Worm (Caenorhabditis elegans) whole organism, young adult: ENCODE measurements around the gene cnc-9.

Source experiments
- B0019.2 ChIP-seq: fragments of 200-800 bp; sonication (Bioruptor generic); conservative IDR thresholded peaks from 2 replicates; pipeline ENCODE4 v1.3.6; 2022; ENCODE audit warnings: missing genetic modification reagents, missing genetic modification characterization, missing compliant biosample characterization
- C06A6.2 ChIP-seq: fragments of 200-800 bp; sonication (Bioruptor generic); conservative IDR thresholded peaks from 2 replicates; pipeline ENCODE4 v1.3.6; 2022; ENCODE audit warnings: missing genetic modification characterization, missing compliant biosample characterization
- F23B12.7 ChIP-seq: sonication (generic microtip); optimal IDR thresholded peaks from 2 replicates; lab custom pipeline; 2017; ENCODE audit warnings: missing genetic modification characterization, mild to moderate bottlenecking, missing compliant biosample characterization, antibody characterized with exemption, moderate library complexity; ENCODE audit not compliant: insufficient read depth
- F57A8.1 ChIP-seq: fragments of 200-800 bp; sonication (Bioruptor generic); optimal IDR thresholded peaks from 2 replicates; lab custom pipeline; 2018; ENCODE audit warnings: mild to moderate bottlenecking, missing genetic modification characterization, moderate library complexity, missing compliant biosample characterization
- K11D2.4 ChIP-seq: fragments of 200-800 bp; sonication (Bioruptor generic); IDR thresholded peaks from 2 replicates; pipeline ENCODE4 v1.3.6; 2022; ENCODE audit warnings: missing genetic modification reagents, missing genetic modification characterization, missing compliant biosample characterization
- K12H6.12 ChIP-seq: fragments of 200-800 bp; sonication (Bioruptor generic); optimal IDR thresholded peaks from 2 replicates; lab custom pipeline; 2018; ENCODE audit warnings: mild to moderate bottlenecking, missing genetic modification characterization, missing compliant biosample characterization
- Y56A3A.18 ChIP-seq: fragments of 200-800 bp; sonication (Bioruptor generic); IDR thresholded peaks from 2 replicates; pipeline ENCODE4 v1.3.6; 2022; ENCODE audit warnings: missing genetic modification reagents, missing genetic modification characterization, missing compliant biosample characterization
- Y95B8A.8 ChIP-seq: fragments of 200-800 bp; sonication (Bioruptor generic); IDR thresholded peaks from 2 replicates; pipeline ENCODE4 v1.3.6; 2022; ENCODE audit warnings: missing genetic modification reagents, missing genetic modification characterization, missing compliant biosample characterization
- ama-1 ChIP-seq, 3 experiments: fragments of 150-350 bp in 1 of 3; sonication (generic microtip) in 2 of 3; optimal IDR thresholded peaks; 2 replicates each; lab custom pipeline; 2014 to 2018; ENCODE audit warnings: missing biosample characterization in 2 of 3, missing genetic modification characterization in 2 of 3, missing genetic modification reagents in 2 of 3
- aptf-2 ChIP-seq: fragments of 200-800 bp; sonication (Bioruptor generic); conservative IDR thresholded peaks from 2 replicates; pipeline ENCODE4 v1.3.6; 2022; ENCODE audit warnings: missing genetic modification reagents, missing genetic modification characterization, missing compliant biosample characterization
- athp-1 ChIP-seq: sonication (generic microtip); optimal IDR thresholded peaks from 2 replicates; lab custom pipeline; 2017; ENCODE audit warnings: mild to moderate bottlenecking, missing genetic modification characterization, missing compliant biosample characterization
- ccch-3 ChIP-seq: fragments of 200-800 bp; sonication (Bioruptor generic); optimal IDR thresholded peaks from 2 replicates; lab custom pipeline; 2018; ENCODE audit warnings: mild to moderate bottlenecking, missing genetic modification characterization, missing compliant biosample characterization
- cebp-1 ChIP-seq, 2 experiments: fragments of 200-800 bp in 1 of 2; sonication (Bioruptor generic) in 1 of 2; sonication (generic microtip) in 1 of 2; IDR thresholded peaks in 1 of 2; optimal IDR thresholded peaks in 1 of 2; 2 replicates each; pipeline versions ENCODE4 v1.3.6 to Lab custom; 2017 to 2022; ENCODE audit warnings: missing compliant biosample characterization in 2 of 2, missing genetic modification characterization in 2 of 2, mild to moderate bottlenecking in 1 of 2, missing genetic modification reagents in 1 of 2, moderate library complexity in 1 of 2
- cebp-2 ChIP-seq: fragments of 200-800 bp; sonication (Bioruptor generic); IDR thresholded peaks from 2 replicates; pipeline ENCODE4 v1.3.6; 2022; ENCODE audit warnings: missing genetic modification characterization, missing compliant biosample characterization
- ceh-27 ChIP-seq: fragments of 200-800 bp; sonication (Bioruptor generic); optimal IDR thresholded peaks from 2 replicates; lab custom pipeline; 2018; ENCODE audit warnings: mild to moderate bottlenecking, missing genetic modification characterization, moderate library complexity, missing compliant biosample characterization
- ceh-40 ChIP-seq: fragments of 200-800 bp; sonication (Bioruptor generic); IDR thresholded peaks from 2 replicates; pipeline ENCODE4 v1.3.6; 2022; ENCODE audit warnings: missing genetic modification characterization, missing compliant biosample characterization
- ceh-91 ChIP-seq: fragments of 200-800 bp; sonication (Bioruptor generic); IDR thresholded peaks from 2 replicates; pipeline ENCODE4 v1.3.6; 2022; ENCODE audit warnings: missing genetic modification reagents, missing genetic modification characterization, missing compliant biosample characterization
- efl-1 ChIP-seq: fragments of 150-350 bp; optimal IDR thresholded peaks from 2 replicates; lab custom pipeline; 2014; ENCODE audit warnings: missing biosample characterization, missing genetic modification reagents, missing genetic modification characterization
- ekl-4 ChIP-seq: fragments of 200-800 bp; sonication (Bioruptor generic); IDR thresholded peaks from 2 replicates; pipeline ENCODE4 v1.3.6; 2022; ENCODE audit warnings: missing genetic modification reagents, missing genetic modification characterization, missing compliant biosample characterization
- ets-4 ChIP-seq: fragments of 200-800 bp; sonication (Bioruptor generic); optimal IDR thresholded peaks from 2 replicates; lab custom pipeline; 2018; ENCODE audit warnings: mild to moderate bottlenecking, missing genetic modification characterization, missing compliant biosample characterization
- gei-17 ChIP-seq: fragments of 200-800 bp; sonication (Bioruptor generic); optimal IDR thresholded peaks from 2 replicates; lab custom pipeline; 2018; ENCODE audit warnings: mild to moderate bottlenecking, missing genetic modification characterization, missing compliant biosample characterization
- hlh-12 ChIP-seq: sonication (generic microtip); optimal IDR thresholded peaks from 2 replicates; lab custom pipeline; 2016; ENCODE audit warnings: missing genetic modification characterization, missing compliant biosample characterization
- hmg-1.2 ChIP-seq: fragments of 200-800 bp; sonication (Bioruptor generic); IDR thresholded peaks from 2 replicates; pipeline ENCODE4 v1.3.6; 2022; ENCODE audit warnings: missing genetic modification reagents, missing genetic modification characterization, missing compliant biosample characterization
- let-607 ChIP-seq, 2 experiments: fragments of 200-800 bp in 1 of 2; sonication (Bioruptor generic) in 1 of 2; sonication (generic microtip) in 1 of 2; optimal IDR thresholded peaks; 2 replicates each; lab custom pipeline; 2016 to 2018; ENCODE audit warnings: mild to moderate bottlenecking in 2 of 2, missing compliant biosample characterization in 2 of 2, missing genetic modification characterization in 2 of 2, moderate library complexity in 2 of 2, missing genotype in 1 of 2
- lin-35 ChIP-seq, 3 experiments: fragments of 150-350 bp in 2 of 3; sonication (generic microtip) in 1 of 3; optimal IDR thresholded peaks; 2 replicates each; lab custom pipeline; 2014 to 2018; ENCODE audit warnings: missing biosample characterization in 3 of 3, missing genetic modification characterization in 3 of 3, missing genetic modification reagents in 3 of 3
- lin-54 ChIP-seq: fragments of 200-800 bp; sonication (Bioruptor generic); optimal IDR thresholded peaks from 2 replicates; lab custom pipeline; 2018; ENCODE audit warnings: mild to moderate bottlenecking, missing genetic modification characterization, missing compliant biosample characterization
- lir-1 ChIP-seq: fragments of 200-800 bp; sonication (Bioruptor generic); conservative IDR thresholded peaks from 2 replicates; pipeline ENCODE4 v1.3.6; 2022; ENCODE audit warnings: missing genetic modification reagents, missing genetic modification characterization, missing compliant biosample characterization
- lsl-1 ChIP-seq: fragments of 200-800 bp; sonication (Bioruptor generic); optimal IDR thresholded peaks from 2 replicates; lab custom pipeline; 2018; ENCODE audit warnings: mild to moderate bottlenecking, missing genetic modification characterization, moderate library complexity, missing compliant biosample characterization
- mes-4 ChIP-seq: sonication (generic microtip); optimal IDR thresholded peaks from 2 replicates; lab custom pipeline; 2016; ENCODE audit warnings: missing genotype, missing genetic modification characterization, missing compliant biosample characterization
- mxl-1 ChIP-seq: sonication (generic microtip); optimal IDR thresholded peaks from 2 replicates; lab custom pipeline; 2016; ENCODE audit warnings: missing genetic modification characterization, missing compliant biosample characterization
- nhr-27 ChIP-seq: fragments of 200-800 bp; sonication (Bioruptor generic); optimal IDR thresholded peaks from 2 replicates; lab custom pipeline; 2018; ENCODE audit warnings: mild to moderate bottlenecking, missing genetic modification characterization, moderate library complexity, missing compliant biosample characterization
- nhr-80 ChIP-seq: sonication (generic microtip); optimal IDR thresholded peaks from 2 replicates; lab custom pipeline; 2016; ENCODE audit warnings: missing genetic modification characterization, missing compliant biosample characterization
- sdz-38 ChIP-seq: sonication (generic microtip); optimal IDR thresholded peaks from 2 replicates; lab custom pipeline; 2016; ENCODE audit warnings: missing genotype, missing genetic modification characterization, missing compliant biosample characterization
- sea-2 ChIP-seq: fragments of 200-800 bp; sonication (Bioruptor generic); IDR thresholded peaks from 2 replicates; pipeline ENCODE4 v1.3.6; 2022; ENCODE audit warnings: missing genetic modification characterization, missing compliant biosample characterization
- snpc-3.4 ChIP-seq: sonication (generic microtip); optimal IDR thresholded peaks from 2 replicates; lab custom pipeline; 2017; ENCODE audit warnings: missing genetic modification characterization, mild to moderate bottlenecking, missing compliant biosample characterization, antibody characterized with exemption, moderate library complexity, missing genotype, missing genetic modification reagents
- snpc-4 ChIP-seq, 5 experiments: fragments of 150-350 bp in 1 of 5; sonication (generic microtip) in 4 of 5; optimal IDR thresholded peaks; 2 replicates each; lab custom pipeline; 2014 to 2018; ENCODE audit warnings: missing genetic modification characterization in 5 of 5, missing biosample characterization in 3 of 5, antibody characterized with exemption in 2 of 5, mild to moderate bottlenecking in 2 of 5, missing compliant biosample characterization in 2 of 5, missing genotype in 2 of 5, moderate library complexity in 2 of 5, missing genetic modification reagents in 1 of 5
- tbp1 ChIP-seq: fragments of 200-800 bp; sonication (Bioruptor generic); optimal IDR thresholded peaks from 2 replicates; lab custom pipeline; 2018; ENCODE audit warnings: mild to moderate bottlenecking, missing genetic modification characterization, missing compliant biosample characterization
- ztf-22 ChIP-seq: fragments of 200-800 bp; sonication (Bioruptor generic); optimal IDR thresholded peaks from 2 replicates; lab custom pipeline; 2018; ENCODE audit warnings: mild to moderate bottlenecking, missing genetic modification characterization, moderate library complexity, missing compliant biosample characterization
- ztf-26 ChIP-seq: sonication (generic microtip); optimal IDR thresholded peaks from 2 replicates; lab custom pipeline; 2017; ENCODE audit warnings: missing genetic modification characterization, missing compliant biosample characterization
- ztf-3 ChIP-seq: fragments of 200-800 bp; sonication (Bioruptor generic); optimal IDR thresholded peaks from 2 replicates; lab custom pipeline; 2018; ENCODE audit warnings: mild to moderate bottlenecking, missing genetic modification characterization, missing compliant biosample characterization

The cnc-9 gene

DNA sequence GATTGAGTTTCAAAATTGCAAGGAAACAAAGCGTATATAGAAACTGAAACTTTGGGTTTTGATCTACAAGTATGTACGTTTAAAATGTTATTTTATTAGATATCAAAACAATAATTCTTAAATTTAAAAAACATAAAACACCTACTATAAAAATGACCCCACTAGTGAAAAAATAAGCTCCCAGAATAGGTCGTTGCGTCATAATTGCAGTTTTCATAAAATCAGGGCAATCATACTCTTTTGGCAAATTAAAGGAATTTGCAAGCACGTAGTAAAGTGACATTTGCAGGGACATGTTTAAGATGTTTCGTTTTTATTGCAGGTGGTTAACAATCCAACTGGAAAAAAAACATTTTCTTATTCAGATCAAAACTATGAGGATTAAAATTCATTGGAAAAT, 8.5 kb upstream of the cnc-9 start, which contains the start of gene srt-6:
Gene srt-6 (minus strand): TSS at position 295 of the 400 bp plus-strand sequence.
- TF ChIP-seq snpc-4 (GFP tag; optimal IDR thresholded peaks at IDR 0.05; lab: Kevin White, UChicago) (no peak), snpc-4 (tag; optimal IDR thresholded peaks at IDR 0.05; lab: Kevin White, UChicago) (no peak), cebp-1 (GFP tag; IDR thresholded peaks at IDR 0.05; lab: Robert Waterston, UW) (no peak), cebp-1 (tag; optimal IDR thresholded peaks at IDR 0.05; lab: Kevin White, UChicago) (no peak), athp-1 (tag; lab: Kevin White, UChicago) (no peak), lir-1 (no peak), ceh-91 (GFP tag; lab: Robert Waterston, UW) (no peak), F23B12.7 (tag; lab: Kevin White, UChicago) (no peak), ztf-22 (GFP tag; lab: Kevin White, UChicago) (no peak), ceh-27 (GFP tag; lab: Kevin White, UChicago) (no peak), hmg-1.2 (GFP tag; lab: Robert Waterston, UW) (no peak), sdz-38 (no peak)

DNA sequence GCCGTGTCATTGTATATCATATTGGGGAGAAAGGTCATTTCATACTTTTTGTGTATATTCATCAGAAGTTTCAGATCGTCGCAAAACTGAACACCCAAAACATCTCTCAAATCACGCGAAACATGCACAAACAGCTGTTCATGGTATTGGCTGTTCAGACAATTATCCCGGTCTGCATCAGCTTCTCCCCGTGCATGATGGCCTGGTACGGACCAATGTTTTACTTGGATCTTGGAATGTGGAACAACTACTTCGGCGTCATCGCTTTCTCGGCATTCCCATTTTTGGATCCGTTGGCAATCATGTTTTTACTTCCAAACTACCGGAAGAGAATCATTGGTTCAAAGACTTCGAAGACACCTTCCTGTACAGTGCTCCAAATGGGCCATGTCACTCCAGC, 3.5 kb upstream of the cnc-9 start:
- no peak for TF ChIP-seq aptf-2 (GFP tag; lab: Robert Waterston, UW)
- no peak for TF ChIP-seq lin-35 (GFP tag; optimal IDR thresholded peaks at IDR 0.05; lab: Kevin White, UChicago)
- no peak for TF ChIP-seq sea-2
- no peak for TF ChIP-seq C06A6.2 (GFP tag; lab: Robert Waterston, UW)
- no peak for TF ChIP-seq ceh-40 (GFP tag; lab: Robert Waterston, UW)
- TF ChIP-seq gei-17 (GFP tag; lab: Kevin White, UChicago): no peak
- TF ChIP-seq mes-4 (tag; lab: Kevin White, UChicago): no peak
- TF ChIP-seq ztf-3: no peak
- no peak for TF ChIP-seq mxl-1 (tag; lab: Kevin White, UChicago)
- no peak for TF ChIP-seq efl-1 (GFP tag; lab: Kevin White, UChicago)
- no peak for TF ChIP-seq K12H6.12 (tag; lab: Kevin White, UChicago)
- TF ChIP-seq tbp1 (GFP tag; lab: Kevin White, UChicago): no peak

DNA sequence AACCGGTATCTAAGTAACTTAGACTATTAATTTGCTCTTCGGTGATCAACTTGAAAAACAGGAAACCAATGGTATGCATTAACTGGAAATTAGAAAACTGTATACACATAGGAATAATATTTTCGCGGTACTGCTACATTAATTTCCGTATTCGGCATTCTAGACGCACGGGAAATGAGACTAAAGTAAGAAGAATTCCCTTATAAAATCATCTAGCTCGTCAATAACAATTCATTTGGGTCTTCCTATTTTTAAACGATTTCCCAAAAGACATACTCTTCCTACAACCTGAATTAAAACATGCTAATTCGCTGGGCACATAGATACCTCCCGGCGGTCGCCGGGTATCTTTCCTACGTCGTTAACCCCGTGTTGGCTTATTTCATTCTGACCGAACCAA, 2.4 kb upstream of the cnc-9 start, which contains the start of gene srj-13:
Gene srj-13 (plus strand): TSS at position 301 of the 400 bp plus-strand sequence.
- no peak for TF ChIP-seq nhr-80
- TF ChIP-seq, all 124 proteins: peak for 0

DNA sequence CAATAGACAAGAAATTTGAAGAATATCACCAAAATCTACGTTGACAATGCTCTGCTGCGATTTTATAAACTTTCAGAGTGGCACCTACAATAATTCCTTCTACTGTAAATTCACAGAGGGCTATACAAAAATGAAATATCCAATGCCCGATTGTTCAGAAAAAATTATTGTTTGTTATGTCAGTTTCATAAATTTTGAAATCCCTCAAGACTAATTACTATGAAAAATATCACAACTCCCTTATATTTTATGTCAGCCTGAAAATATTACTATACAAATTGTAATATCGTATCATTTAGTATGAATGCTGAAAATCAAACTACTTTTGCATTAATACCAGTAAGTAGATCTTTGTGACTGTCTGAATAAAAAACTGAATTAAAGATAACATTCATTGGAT, 593 bp upstream of the cnc-9 start, which contains the start of gene srx-60:
Gene srx-60 (plus strand): TSS at position 301 of the 400 bp plus-strand sequence.
- TF ChIP-seq B0019.2 (GFP tag; lab: Robert Waterston, UW) (no peak), nhr-27 (tag; lab: Kevin White, UChicago) (no peak), Y95B8A.8 (GFP tag; lab: Robert Waterston, UW) (no peak)

DNA sequence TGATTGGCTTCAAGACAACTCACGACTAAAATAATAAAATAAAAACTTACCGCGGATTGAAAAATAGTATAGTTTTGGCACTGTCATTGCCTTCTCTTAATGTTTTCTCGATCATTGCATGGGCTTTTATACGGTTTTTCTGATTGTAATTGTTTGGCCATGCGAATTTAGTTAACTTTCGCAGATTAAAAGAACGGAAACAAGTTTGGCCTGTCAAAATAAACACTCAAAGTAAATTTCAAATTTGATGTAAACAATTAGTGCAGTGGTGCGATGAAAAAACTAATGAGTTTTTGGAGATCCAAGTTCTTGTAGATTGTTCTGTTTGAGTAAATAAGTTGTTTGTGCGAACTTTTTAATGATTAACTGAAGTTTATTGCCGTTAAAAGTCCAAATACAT, 793 bp downstream of the cnc-9 start, which contains the start of gene gst-41:
Gene gst-41 (minus strand): TSS at position 101 of the 400 bp plus-strand sequence.
- TF ChIP-seq gei-17 (GFP tag; lab: Kevin White, UChicago) (no peak), lir-1 (no peak), F57A8.1 (no peak), ets-4 (no peak), K12H6.12 (tag; lab: Kevin White, UChicago) (no peak), ztf-22 (GFP tag; lab: Kevin White, UChicago) (no peak), ama-1 (optimal IDR thresholded peaks at IDR 0.05; lab: Kevin White, UChicago) (no peak), ama-1 (GFP tag; optimal IDR thresholded peaks at IDR 0.05; lab: Kevin White, UChicago) (no peak), let-607 (tag; optimal IDR thresholded peaks at IDR 0.05; lab: Kevin White, UChicago) (no peak), hlh-12 (tag; lab: Kevin White, UChicago) (no peak), ekl-4 (GFP tag; lab: Robert Waterston, UW) (no peak), B0019.2 (GFP tag; lab: Robert Waterston, UW) (no peak), snpc-3.4 (tag; lab: Kevin White, UChicago) (no peak), Y56A3A.18 (GFP tag; lab: Robert Waterston, UW) (no peak), ccch-3 (GFP tag; lab: Kevin White, UChicago) (no peak), lsl-1 (no peak), K11D2.4 (GFP tag; lab: Robert Waterston, UW) (no peak), lin-54 (GFP tag; lab: Kevin White, UChicago) (no peak), cebp-2 (GFP tag; lab: Robert Waterston, UW) (no peak), ztf-26 (tag; lab: Kevin White, UChicago) (no peak)
